Fruit fly (Drosophila melanogaster) whole organism, wandering third instar larva: ENCODE results near the gene CG33337.

ENCODE experiments used
- Abd-B ChIP-seq: fragments of >200 bp; optimal IDR thresholded peaks from 2 replicates; lab custom pipeline; 2017; ENCODE audit warnings: missing biosample characterization, missing genetic modification characterization
- CG9705 ChIP-seq: fragments of 200-800 bp; sonication (Bioruptor generic); optimal IDR thresholded peaks from 2 replicates; lab custom pipeline; 2018; ENCODE audit warnings: missing biosample characterization, mild to moderate bottlenecking, missing genetic modification characterization
- CrebA ChIP-seq: fragments of 200-800 bp; sonication (Bioruptor generic); optimal IDR thresholded peaks from 2 replicates; lab custom pipeline; 2016; ENCODE audit warnings: missing biosample characterization, mild to moderate bottlenecking, missing genetic modification characterization, borderline replicate concordance
- Dfd ChIP-seq: fragments of >200 bp; optimal IDR thresholded peaks from 2 replicates; lab custom pipeline; 2017; ENCODE audit warnings: missing biosample characterization, missing genetic modification characterization
- Dif ChIP-seq: fragments of 200-275, 200-300 bp; sonication (Bioruptor generic); optimal IDR thresholded peaks from 2 replicates; lab custom pipeline; 2018; ENCODE audit warnings: missing biosample characterization, missing genetic modification characterization; ENCODE audit not compliant: partially characterized antibody
- Hr78 ChIP-seq: fragments of >200 bp; optimal IDR thresholded peaks from 2 replicates; lab custom pipeline; 2017; ENCODE audit warnings: missing biosample characterization, missing genetic modification characterization
- Jra ChIP-seq: sonication (Bioruptor generic); optimal IDR thresholded peaks from 2 replicates; lab custom pipeline; 2016; ENCODE audit warnings: missing biosample characterization, missing genetic modification characterization
- Mio ChIP-seq: sonication (Bioruptor generic); optimal IDR thresholded peaks from 2 replicates; lab custom pipeline; 2016; ENCODE audit warnings: missing biosample characterization, missing genetic modification characterization
- Myc ChIP-seq: fragments of >200 bp; optimal IDR thresholded peaks from 2 replicates; lab custom pipeline; 2017
- N ChIP-seq: fragments of >200 bp; optimal IDR thresholded peaks from 2 replicates; lab custom pipeline; 2018; ENCODE audit warnings: missing biosample characterization, missing external identifiers, missing genetic modification characterization
- OdsH ChIP-seq: fragments of 200-800 bp; sonication (Bioruptor generic); optimal IDR thresholded peaks from 2 replicates; lab custom pipeline; 2016; ENCODE audit warnings: missing biosample characterization, mild to moderate bottlenecking, missing genetic modification characterization
- Rel ChIP-seq, 2 experiments: fragments of 200-800 bp; sonication (Bioruptor generic) in 1 of 2; optimal IDR thresholded peaks; 2 replicates in 1 of 2; 3 replicates in 1 of 2; lab custom pipeline; 2016 to 2019; ENCODE audit warnings: mild to moderate bottlenecking in 2 of 2, missing biosample characterization in 2 of 2, missing genetic modification characterization in 2 of 2, moderate library complexity in 1 of 2
- Sp1 ChIP-seq: fragments of 200-800 bp; sonication (Bioruptor generic); optimal IDR thresholded peaks from 3 replicates; lab custom pipeline; 2019; ENCODE audit warnings: missing biosample characterization, mild to moderate bottlenecking, missing genetic modification characterization, moderate library complexity
- Vsx2 ChIP-seq: fragments of 200-300, 225-300 bp; sonication (Bioruptor generic); optimal IDR thresholded peaks from 2 replicates; lab custom pipeline; 2018; ENCODE audit warnings: missing biosample characterization, missing genetic modification characterization; ENCODE audit not compliant: partially characterized antibody
- br ChIP-seq: fragments of 200-800 bp; sonication (Bioruptor generic); optimal IDR thresholded peaks from 2 replicates; lab custom pipeline; 2016; ENCODE audit warnings: missing biosample characterization, missing genetic modification characterization
- brk ChIP-seq: fragments of 200-800 bp; sonication (Bioruptor generic); optimal IDR thresholded peaks from 2 replicates; lab custom pipeline; 2016; ENCODE audit warnings: missing biosample characterization, mild to moderate bottlenecking, missing genetic modification characterization
- dl ChIP-seq, 2 experiments: fragments of 175-275, 200-275 bp in 1 of 2; fragments of 200-275 bp in 1 of 2; sonication (Bioruptor generic); optimal IDR thresholded peaks; lab custom pipeline; 2018; ENCODE audit warnings: mild to moderate bottlenecking in 2 of 2, missing biosample characterization in 2 of 2, missing genetic modification characterization in 2 of 2, moderate library complexity in 2 of 2; ENCODE audit not compliant: partially characterized antibody in 2 of 2, insufficient read depth in 1 of 2
- dmrt93B ChIP-seq: fragments of 200-800 bp; sonication (Bioruptor generic); optimal IDR thresholded peaks from 2 replicates; lab custom pipeline; 2018; ENCODE audit warnings: missing biosample characterization, mild to moderate bottlenecking, missing genetic modification characterization
- dsf ChIP-seq: sonication (Bioruptor generic); optimal IDR thresholded peaks from 2 replicates; lab custom pipeline; 2016; ENCODE audit warnings: missing biosample characterization, missing genetic modification characterization, borderline replicate concordance
- ey ChIP-seq: fragments of 200-800 bp; sonication (Bioruptor generic); optimal IDR thresholded peaks from 2 replicates; lab custom pipeline; 2016; ENCODE audit warnings: missing biosample characterization, missing genetic modification characterization
- fru ChIP-seq: fragments of 200-800 bp; sonication (Bioruptor generic); optimal IDR thresholded peaks from 3 replicates; lab custom pipeline; 2016; ENCODE audit warnings: missing biosample characterization, mild to moderate bottlenecking, missing genetic modification characterization
- h ChIP-seq: fragments of 200-800 bp; sonication (Bioruptor generic); optimal IDR thresholded peaks from 3 replicates; lab custom pipeline; 2016; ENCODE audit warnings: missing biosample characterization, mild to moderate bottlenecking, missing genetic modification characterization
- jim ChIP-seq: fragments of 175-275, 200-325 bp; sonication (Bioruptor generic); optimal IDR thresholded peaks from 2 replicates; lab custom pipeline; 2016; ENCODE audit warnings: missing biosample characterization, mild to moderate bottlenecking, missing genetic modification characterization
- lola ChIP-seq: fragments of >200 bp; optimal IDR thresholded peaks from 2 replicates; lab custom pipeline; 2017; ENCODE audit warnings: missing biosample characterization, missing genetic modification characterization
- pan ChIP-seq: fragments of >200 bp; optimal IDR thresholded peaks from 2 replicates; lab custom pipeline; 2017
- psq ChIP-seq: fragments of 200-800 bp; sonication (Bioruptor generic); optimal IDR thresholded peaks from 3 replicates; lab custom pipeline; 2017; ENCODE audit warnings: missing biosample characterization, mild to moderate bottlenecking, missing genetic modification characterization, moderate library complexity
- rgr ChIP-seq: fragments of 200-800 bp; sonication (Bioruptor generic); optimal IDR thresholded peaks from 3 replicates; lab custom pipeline; 2016; ENCODE audit warnings: missing biosample characterization, mild to moderate bottlenecking, missing genetic modification characterization
- sage ChIP-seq: fragments of 200-800 bp; sonication (Bioruptor generic); optimal IDR thresholded peaks from 2 replicates; lab custom pipeline; 2016; ENCODE audit warnings: missing biosample characterization, mild to moderate bottlenecking, missing genetic modification characterization
- sv ChIP-seq: fragments of 200-800 bp; sonication (Bioruptor generic); optimal IDR thresholded peaks from 3 replicates; lab custom pipeline; 2016; ENCODE audit warnings: missing biosample characterization, missing genetic modification characterization
- tai ChIP-seq: sonication (Bioruptor generic); optimal IDR thresholded peaks from 2 replicates; lab custom pipeline; 2016; ENCODE audit warnings: missing biosample characterization, missing genetic modification characterization
- usp ChIP-seq: fragments of >200 bp; optimal IDR thresholded peaks from 2 replicates; lab custom pipeline; 2017; ENCODE audit warnings: missing biosample characterization, missing genetic modification characterization
- woc ChIP-seq: sonication (Bioruptor generic); optimal IDR thresholded peaks from 2 replicates; lab custom pipeline; 2016; ENCODE audit warnings: missing biosample characterization, mild to moderate bottlenecking, missing genetic modification characterization

CG33337 gene

dm6 chr3R:23592669-23593068 is at the start of gene CG33337:
TSS of gene CG33337 (minus strand) at chr3R:23592769.
- TF ChIP-seq Hr78 (GFP tag; lab: Kevin White, UChicago), result no peak
- TF ChIP-seq psq, result no peak
- TF ChIP-seq Vsx2 (GFP tag; lab: Kevin White, UChicago), result no peak
- TF ChIP-seq Mio (GFP tag; lab: Kevin White, UChicago), result no peak
- no peak for TF ChIP-seq usp (GFP tag; lab: Kevin White, UChicago)
- TF ChIP-seq Myc (lab: Kevin White, UChicago), result no peak
- no peak for TF ChIP-seq woc (GFP tag; lab: Kevin White, UChicago)
- TF ChIP-seq fru (GFP tag; lab: Kevin White, UChicago), result no peak
- no peak for TF ChIP-seq tai
- TF ChIP-seq brk (GFP tag; lab: Kevin White, UChicago), result no peak
- no peak for TF ChIP-seq Sp1 (GFP tag; lab: Kevin White, UChicago)
- no peak for TF ChIP-seq Rel (GFP tag; optimal IDR thresholded peaks at IDR 0.05; lab: Kevin White, UChicago)
- TF ChIP-seq Rel (tag; optimal IDR thresholded peaks at IDR 0.05; lab: Kevin White, UChicago), result no peak

dm6 chr3R:23639583-23639982 is 47.0 kb upstream of the CG33337 start:
- no peak for TF ChIP-seq rgr (GFP tag; lab: Kevin White, UChicago)
- TF ChIP-seq Hr78 (GFP tag; lab: Kevin White, UChicago), result no peak
- no peak for TF ChIP-seq CG9705
- no peak for TF ChIP-seq Myc (lab: Kevin White, UChicago)
- no peak for TF ChIP-seq OdsH (GFP tag; lab: Kevin White, UChicago)
- TF ChIP-seq sv (GFP tag; lab: Kevin White, UChicago), result no peak
- no peak for TF ChIP-seq br (GFP tag; lab: Kevin White, UChicago)
- TF ChIP-seq Vsx2 (GFP tag; lab: Kevin White, UChicago), result no peak
- no peak for TF ChIP-seq Mio (GFP tag; lab: Kevin White, UChicago)
- no peak for TF ChIP-seq Sp1 (GFP tag; lab: Kevin White, UChicago)
- TF ChIP-seq dmrt93B (GFP tag; lab: Kevin White, UChicago), result no peak

DNA sequence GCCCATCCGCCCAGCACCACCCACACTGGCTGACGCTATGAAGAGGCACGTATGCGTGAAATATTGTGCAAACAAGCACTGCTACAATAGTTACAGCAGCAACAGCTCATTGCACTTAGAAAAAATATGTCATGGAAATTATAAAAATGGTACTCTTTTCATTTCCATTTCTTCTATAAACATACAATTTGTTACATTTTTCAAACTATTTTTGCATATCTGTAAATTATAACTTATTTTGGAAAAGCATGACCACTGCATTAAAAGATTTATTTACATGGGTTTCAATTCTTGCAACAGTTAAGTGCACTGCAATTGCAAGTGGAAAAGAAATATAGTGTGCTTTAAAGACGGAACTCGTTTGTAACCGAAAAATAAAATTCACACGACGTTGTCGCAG is 45.8 kb upstream of the CG33337 start:
- TF ChIP-seq dsf (GFP tag; lab: Kevin White, UChicago) (no peak), woc (GFP tag; lab: Kevin White, UChicago) (no peak), CrebA (no peak), sage (GFP tag; lab: Kevin White, UChicago) (no peak), pan (no peak), ey (no peak), Abd-B (GFP tag; lab: Kevin White, UChicago) (no peak), Mio (GFP tag; lab: Kevin White, UChicago) (no peak), Dif (no peak), lola (no peak), Jra (no peak), usp (GFP tag; lab: Kevin White, UChicago) (no peak), Dfd (GFP tag; lab: Kevin White, UChicago) (no peak), CG9705 (no peak), jim (no peak), dl (GFP tag; optimal IDR thresholded peaks at IDR 0.05; lab: Kevin White, UChicago; ENCODE audit: insufficient read depth in 1 of 2, partially characterized antibody in 2 of 2) (no peak)

DNA sequence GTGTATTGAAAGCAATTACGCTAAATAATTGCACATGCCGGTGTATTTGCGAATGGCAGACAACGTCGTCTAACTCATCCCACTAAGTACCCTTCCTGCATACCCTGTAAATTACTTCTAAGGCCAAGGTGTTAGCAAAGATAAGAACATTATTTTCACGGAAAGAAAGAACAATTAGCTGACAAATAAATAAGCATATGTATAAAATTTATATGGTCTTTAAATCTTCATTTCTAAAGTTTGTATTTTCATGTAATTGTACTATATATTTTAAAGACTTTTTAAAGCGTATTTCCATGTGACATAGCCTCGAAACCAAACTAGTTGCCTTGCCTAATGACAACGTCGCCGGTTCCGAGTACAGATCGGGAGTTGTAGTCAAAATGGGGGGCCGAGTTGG is 44.7 kb upstream of the CG33337 start:
- TF ChIP-seq CG9705, result no peak
- no peak for TF ChIP-seq Jra
- no peak for TF ChIP-seq N (GFP tag; lab: Kevin White, UChicago)
- no peak for TF ChIP-seq h (GFP tag; lab: Kevin White, UChicago)
- TF ChIP-seq Dif, result no peak
- TF ChIP-seq sv (GFP tag; lab: Kevin White, UChicago), result no peak
- TF ChIP-seq Vsx2 (GFP tag; lab: Kevin White, UChicago), result no peak
- no peak for TF ChIP-seq Sp1 (GFP tag; lab: Kevin White, UChicago)
- TF ChIP-seq Hr78 (GFP tag; lab: Kevin White, UChicago), result no peak
- TF ChIP-seq, all 38 proteins: peak for 0

DNA sequence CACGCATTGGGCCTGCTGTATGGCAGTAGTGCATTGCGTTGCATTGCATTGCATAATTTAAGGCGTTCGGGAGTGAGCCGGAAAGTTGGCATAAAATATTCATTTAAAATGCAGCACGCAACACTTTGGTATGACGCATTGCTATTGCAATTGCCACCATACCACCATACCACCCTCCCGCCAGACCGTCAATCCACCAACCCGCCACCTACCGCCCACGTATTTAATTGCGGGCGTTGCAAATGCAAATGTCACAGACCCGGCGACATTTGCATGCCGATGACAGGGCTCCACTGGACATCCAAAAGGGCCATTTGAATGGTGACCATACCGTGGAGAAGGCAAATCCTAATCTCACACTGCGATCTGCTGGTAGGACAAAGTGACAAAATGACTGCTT is 42.2 kb upstream of the CG33337 start:
- TF ChIP-seq tai, result no peak
